Worm (Caenorhabditis elegans) whole organism, late embryonic: Measurements from ENCODE around the gene C24A8.6.
"Not testable (repeated sequence)": the region's sequence is repeated elsewhere in the genome, so short reads cannot be mapped to it uniquely, and the experiment has no call there.

Experiments
- C08G9.2 ChIP-seq: sonication (generic microtip); optimal IDR thresholded peaks from 2 replicates; lab custom pipeline; 2016; ENCODE audit warnings: mild to moderate bottlenecking, missing genetic modification characterization, moderate library complexity, missing compliant biosample characterization
- C38D4.7 ChIP-seq: fragments of 200-800 bp; sonication (Bioruptor generic); optimal IDR thresholded peaks from 2 replicates; lab custom pipeline; 2018; ENCODE audit warnings: mild to moderate bottlenecking, missing genetic modification characterization, moderate library complexity, missing compliant biosample characterization
- T23F11.4 ChIP-seq: fragments of 200-800 bp; sonication (Bioruptor generic); optimal IDR thresholded peaks from 2 replicates; lab custom pipeline; 2018; ENCODE audit warnings: mild to moderate bottlenecking, missing genetic modification characterization, missing compliant biosample characterization
- ahr-1 ChIP-seq: sonication (generic microtip); optimal IDR thresholded peaks from 2 replicates; lab custom pipeline; 2016; ENCODE audit warnings: missing genetic modification characterization, missing compliant biosample characterization
- ceh-14 ChIP-seq: sonication (generic microtip); optimal IDR thresholded peaks from 2 replicates; lab custom pipeline; 2016; ENCODE audit warnings: missing genotype, missing genetic modification characterization, missing compliant biosample characterization
- ceh-18 ChIP-seq: sonication (generic microtip); optimal IDR thresholded peaks from 2 replicates; lab custom pipeline; 2016; ENCODE audit warnings: missing genetic modification characterization, missing compliant biosample characterization
- ceh-24 ChIP-seq: sonication (generic microtip); optimal IDR thresholded peaks from 2 replicates; lab custom pipeline; 2016; ENCODE audit warnings: mild to moderate bottlenecking, missing genetic modification characterization, missing compliant biosample characterization
- ceh-31 ChIP-seq: sonication (generic microtip); optimal IDR thresholded peaks from 2 replicates; lab custom pipeline; 2016; ENCODE audit warnings: missing genetic modification characterization, missing compliant biosample characterization
- ceh-45 ChIP-seq: fragments of 200-800 bp; sonication (Bioruptor generic); IDR thresholded peaks from 2 replicates; pipeline ENCODE4 v1.3.6; 2022; ENCODE audit warnings: missing genetic modification reagents, missing genetic modification characterization, missing compliant biosample characterization
- ceh-6 ChIP-seq: fragments of 200-800 bp; sonication (Bioruptor generic); optimal IDR thresholded peaks from 2 replicates; lab custom pipeline; 2018; ENCODE audit warnings: mild to moderate bottlenecking, missing genetic modification characterization, missing compliant biosample characterization
- che-1 ChIP-seq: sonication (generic microtip); optimal IDR thresholded peaks from 2 replicates; lab custom pipeline; 2016; ENCODE audit warnings: mild to moderate bottlenecking, missing genetic modification characterization, missing compliant biosample characterization
- dve-1 ChIP-seq: sonication (generic microtip); optimal IDR thresholded peaks from 2 replicates; lab custom pipeline; 2017; ENCODE audit warnings: antibody characterized with exemption, mild to moderate bottlenecking, missing genetic modification characterization, missing compliant biosample characterization
- elt-2 ChIP-seq: sonication (generic microtip); optimal IDR thresholded peaks from 2 replicates; lab custom pipeline; 2016; ENCODE audit warnings: missing genetic modification reagents, missing genetic modification characterization, missing compliant biosample characterization
- elt-4 ChIP-seq: sonication (generic microtip); optimal IDR thresholded peaks from 2 replicates; lab custom pipeline; 2016; ENCODE audit warnings: missing genetic modification characterization, missing compliant biosample characterization
- fax-1 ChIP-seq: sonication (generic microtip); optimal IDR thresholded peaks from 2 replicates; lab custom pipeline; 2016; ENCODE audit warnings: missing genotype, missing genetic modification characterization, missing compliant biosample characterization
- fkh-6 ChIP-seq: sonication (generic microtip); optimal IDR thresholded peaks from 2 replicates; lab custom pipeline; 2016; ENCODE audit warnings: missing genetic modification characterization, missing compliant biosample characterization
- gmeb-2 ChIP-seq: sonication (generic microtip); optimal IDR thresholded peaks from 2 replicates; lab custom pipeline; 2016; ENCODE audit warnings: missing genetic modification characterization, inconsistent platforms, missing compliant biosample characterization
- hlh-15 ChIP-seq: sonication (generic microtip); optimal IDR thresholded peaks from 2 replicates; lab custom pipeline; 2016; ENCODE audit warnings: missing genetic modification characterization, missing compliant biosample characterization
- hlh-30 ChIP-seq: sonication (generic microtip); optimal IDR thresholded peaks from 2 replicates; lab custom pipeline; 2017; ENCODE audit warnings: antibody characterized with exemption, missing genetic modification characterization, missing compliant biosample characterization; ENCODE audit not compliant: insufficient read depth
- hlh-6 ChIP-seq: sonication (generic microtip); optimal IDR thresholded peaks from 2 replicates; lab custom pipeline; 2016; ENCODE audit warnings: missing genotype, missing genetic modification characterization, missing compliant biosample characterization
- lim-6 ChIP-seq: sonication (generic microtip); optimal IDR thresholded peaks from 2 replicates; lab custom pipeline; 2016; ENCODE audit warnings: missing genetic modification characterization, missing compliant biosample characterization
- lin-11 ChIP-seq: fragments of 200-800 bp; sonication (Bioruptor generic); optimal IDR thresholded peaks from 2 replicates; lab custom pipeline; 2018; ENCODE audit warnings: mild to moderate bottlenecking, missing genetic modification characterization, missing compliant biosample characterization
- nfya-1 ChIP-seq: sonication (generic microtip); optimal IDR thresholded peaks from 2 replicates; lab custom pipeline; 2017; ENCODE audit warnings: missing genetic modification characterization, mild to moderate bottlenecking, missing compliant biosample characterization, antibody characterized with exemption, moderate library complexity
- pha-2 ChIP-seq: sonication (generic microtip); optimal IDR thresholded peaks from 2 replicates; lab custom pipeline; 2017; ENCODE audit warnings: mild to moderate bottlenecking, missing genetic modification characterization, missing compliant biosample characterization
- pqm-1 ChIP-seq: sonication (generic microtip); optimal IDR thresholded peaks from 2 replicates; lab custom pipeline; 2016; ENCODE audit warnings: missing genetic modification characterization, missing compliant biosample characterization
- ref-2 ChIP-seq: sonication (generic microtip); optimal IDR thresholded peaks from 2 replicates; lab custom pipeline; 2016; ENCODE audit warnings: missing genetic modification characterization, missing compliant biosample characterization
- rnt-1 ChIP-seq: sonication (generic microtip); optimal IDR thresholded peaks from 2 replicates; lab custom pipeline; 2016; ENCODE audit warnings: missing genetic modification characterization, missing compliant biosample characterization
- sdc-2 ChIP-seq: sonication (generic microtip); optimal IDR thresholded peaks from 2 replicates; lab custom pipeline; 2016; ENCODE audit warnings: missing genotype, missing genetic modification characterization, missing compliant biosample characterization
- sox-4 ChIP-seq: sonication (generic microtip); optimal IDR thresholded peaks from 2 replicates; lab custom pipeline; 2017; ENCODE audit warnings: mild to moderate bottlenecking, missing genetic modification characterization, inconsistent platforms, missing compliant biosample characterization
- ttx-3 ChIP-seq: sonication (generic microtip); optimal IDR thresholded peaks from 2 replicates; lab custom pipeline; 2016; ENCODE audit warnings: missing genetic modification reagents, missing genetic modification characterization, missing compliant biosample characterization
- unc-55 ChIP-seq: sonication (generic microtip); optimal IDR thresholded peaks from 2 replicates; lab custom pipeline; 2017; ENCODE audit warnings: missing biosample characterization, missing genetic modification reagents, missing genetic modification characterization
- zip-5 ChIP-seq: sonication (generic microtip); optimal IDR thresholded peaks from 2 replicates; lab custom pipeline; 2016; ENCODE audit warnings: missing genetic modification characterization, missing compliant biosample characterization
- ztf-16 ChIP-seq: sonication (generic microtip); optimal IDR thresholded peaks from 2 replicates; lab custom pipeline; 2017; ENCODE audit warnings: missing genetic modification characterization, missing compliant biosample characterization

Gene C24A8.6

ce11 chrX:4353318-4353717 is 21.1 kb upstream of the C24A8.6 start, which contains the start of gene col-165:
Gene col-165, plus strand, starts transcription at chrX:4353618.
- TF ChIP-seq gmeb-2 (tag; lab: Kevin White, UChicago) (no peak), C38D4.7 (GFP tag; lab: Kevin White, UChicago) (no peak)

DNA sequence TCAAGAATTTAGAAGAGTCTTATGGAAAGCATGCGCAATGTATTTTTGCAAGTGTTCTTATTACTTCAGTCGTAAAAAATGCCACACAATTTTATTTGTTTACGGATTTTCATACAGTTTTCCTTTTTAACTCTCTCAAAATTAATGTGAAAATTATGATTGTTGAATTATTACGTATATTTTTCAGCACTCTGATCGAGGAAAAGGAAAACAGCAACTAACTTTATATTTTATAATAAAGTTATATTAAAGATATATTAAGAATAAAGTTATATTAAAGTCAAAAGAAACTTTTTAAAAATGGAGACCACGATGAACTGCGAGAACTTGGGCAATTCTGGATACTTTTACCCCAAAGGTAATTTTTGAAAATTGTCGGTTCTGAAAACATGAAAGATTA is 18.0 kb upstream of the C24A8.6 start, which contains the start of gene F14H12.2:
Gene F14H12.2 (plus strand): TSS at position 301 of the 400 bp plus-strand sequence.
- TF ChIP-seq unc-55 (GFP tag; lab: Kevin White, UChicago) (no peak), T23F11.4 (GFP tag; lab: Kevin White, UChicago) (no peak), ceh-24 (tag; lab: Kevin White, UChicago) (no peak), ref-2 (tag; lab: Kevin White, UChicago) (no peak), C08G9.2 (tag; lab: Kevin White, UChicago) (no peak), lim-6 (tag; lab: Kevin White, UChicago) (no peak), elt-4 (no peak), ahr-1 (tag; lab: Kevin White, UChicago) (no peak), gmeb-2 (tag; lab: Kevin White, UChicago) (no peak), sox-4 (no peak), pqm-1 (no peak), fax-1 (no peak), lin-11 (tag; lab: Kevin White, UChicago) (no peak), nfya-1 (no peak), ceh-45 (no peak), hlh-6 (no peak), sdc-2 (tag; lab: Kevin White, UChicago) (no peak)
- TF ChIP-seq, all 69 proteins: peak for 0

- TF ChIP-seq zip-5 (tag; lab: Kevin White, UChicago) (no peak), hlh-15 (tag; lab: Kevin White, UChicago) (no peak), hlh-30 (tag; lab: Kevin White, UChicago) (no peak), ceh-31 (tag; lab: Kevin White, UChicago) (no peak), pha-2 (tag; lab: Kevin White, UChicago) (no peak), C38D4.7 (GFP tag; lab: Kevin White, UChicago) (no peak), che-1 (tag; lab: Kevin White, UChicago) (no peak), T23F11.4 (GFP tag; lab: Kevin White, UChicago) (no peak), ceh-18 (tag; lab: Kevin White, UChicago) (no peak), fkh-6 (tag; lab: Kevin White, UChicago) (no peak), elt-2 (tag; lab: Kevin White, UChicago) (no peak), ttx-3 (tag; lab: Kevin White, UChicago) (no peak), dve-1 (tag; lab: Kevin White, UChicago) (no peak)
- TF ChIP-seq, all 69 proteins: peak for 0
Measured at ce11 chrX:4343915-4344314, 11.7 kb upstream of the C24A8.6 start, which contains the start of gene F14H12.3. Gene F14H12.3, plus strand, starts transcription at chrX:4344215.

DNA sequence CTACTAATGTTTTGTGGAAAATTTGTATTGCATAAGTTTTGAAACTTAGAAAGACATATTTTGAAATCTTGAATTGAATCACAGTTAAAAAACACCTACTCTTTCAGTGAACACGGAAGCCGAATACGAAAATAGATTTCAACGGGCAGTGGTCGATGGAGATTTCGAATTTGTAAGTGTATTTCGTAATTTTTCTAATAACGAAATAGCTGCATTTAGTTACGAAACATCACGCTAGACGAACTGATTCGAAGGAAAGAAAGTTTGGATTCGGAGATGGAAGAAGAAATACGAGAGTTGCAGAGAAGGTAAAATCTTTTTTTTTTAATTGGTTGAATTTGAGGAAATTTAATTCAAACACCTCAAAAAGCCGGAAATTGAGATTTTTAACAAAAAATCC is 10.5 kb upstream of the C24A8.6 start:
- TF ChIP-seq ttx-3 (tag; lab: Kevin White, UChicago) (no peak), elt-4 (no peak), ceh-6 (GFP tag; lab: Kevin White, UChicago) (no peak), ztf-16 (tag; lab: Kevin White, UChicago) (no peak), C08G9.2 (tag; lab: Kevin White, UChicago) (no peak), zip-5 (tag; lab: Kevin White, UChicago) (no peak)

DNA sequence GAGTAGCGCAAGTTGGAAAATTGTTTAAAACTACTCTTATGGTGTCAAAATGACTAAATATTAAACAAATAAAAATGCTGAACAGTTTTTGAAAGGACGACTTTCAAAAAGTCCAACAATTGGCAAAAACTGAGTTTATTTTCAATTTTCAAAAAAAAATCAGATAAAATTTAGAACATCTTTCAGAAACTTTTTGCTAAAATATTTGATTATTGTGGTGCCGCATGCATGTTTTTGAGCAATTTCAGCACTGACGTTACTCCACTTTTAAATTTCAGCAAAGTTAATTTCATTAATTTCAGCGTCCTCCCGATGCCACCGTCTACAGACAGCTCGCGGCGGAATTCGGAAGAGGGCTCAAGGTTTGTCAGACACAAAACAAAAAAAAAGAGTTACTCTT is 7.1 kb upstream of the C24A8.6 start, which contains the start of gene cst-1:
Gene cst-1 (plus strand): TSS at position 301 of the 400 bp plus-strand sequence.
- not testable (repeated sequence) for TF ChIP-seq rnt-1 (tag; lab: Kevin White, UChicago); ceh-14 (tag; lab: Kevin White, UChicago); fax-1
